Worm (Caenorhabditis elegans): ENCODE measurements around the gene F46G11.4.

Gene F46G11.4

ce11 chrX:5780672-5781182 lies 17.9 kb downstream of the F46G11.4 start, which contains the start of gene sft-4:
Gene sft-4 (minus strand): TSS chrX:5780722.
- TF ChIP-seq hlh-11 (tag; optimal IDR thresholded peaks at IDR 0.05) (peak; percentile 45), mdl-1 (tag; optimal IDR thresholded peaks at IDR 0.05) (peak; percentile 9 to 71), spr-3 (GFP tag; optimal IDR thresholded peaks at IDR 0.05) (no peak), unc-62 (GFP tag; optimal IDR thresholded peaks at IDR 0.05 in 1 of 2) (peak in 1 of 2 experiments; percentile 68), unc-62 (tag; optimal IDR thresholded peaks at IDR 0.05) (no peak), aha-1 (tag) (peak; percentile 92), mep-1 (tag; optimal IDR thresholded peaks at IDR 0.05) (peak; percentile 20), nhr-28 (tag; optimal IDR thresholded peaks at IDR 0.05) (peak; percentile 92), nhr-11 (tag; optimal IDR thresholded peaks at IDR 0.05) (peak; percentile 26), dmd-6 (GFP tag; IDR thresholded peaks at IDR 0.05) (peak; percentile 35), lsy-2 (tag; optimal IDR thresholded peaks at IDR 0.05) (peak in 1 of 2 experiments; percentile 66), ztf-7 (tag; optimal IDR thresholded peaks at IDR 0.05) (no peak), daf-8 (GFP tag; IDR thresholded peaks at IDR 0.05) (no peak), mxl-3 (GFP tag; optimal IDR thresholded peaks at IDR 0.05) (peak; percentile 87), dve-1 (tag; optimal IDR thresholded peaks at IDR 0.05; ENCODE audit: insufficient read depth) (peak; percentile 49), ztf-11 (tag; optimal IDR thresholded peaks at IDR 0.05) (no peak), pqm-1 (tag; optimal IDR thresholded peaks at IDR 0.05) (peak; percentile 65), hlh-30 (tag; optimal IDR thresholded peaks at IDR 0.05; ENCODE audit: insufficient read depth) (peak; percentile 75)

ce11 chrX:5775804-5776252 lies 22.8 kb downstream of the F46G11.4 start:
- TF ChIP-seq nhr-11 (tag; optimal IDR thresholded peaks at IDR 0.05) (peak; percentile 62), lsy-2 (tag; optimal IDR thresholded peaks at IDR 0.05) (peak in 1 of 2 experiments; percentile 85), aha-1 (tag) (peak; percentile 35), dpl-1 (GFP tag; optimal IDR thresholded peaks at IDR 0.05) (peak; percentile 71), hif-1 (tag; optimal IDR thresholded peaks at IDR 0.05) (peak in 1 of 2 experiments; percentile 29), lin-13 (GFP tag; optimal IDR thresholded peaks at IDR 0.05) (peak; percentile 51), rbr-2 (tag; optimal IDR thresholded peaks at IDR 0.05) (peak; percentile 71), dve-1 (tag; optimal IDR thresholded peaks at IDR 0.05; ENCODE audit: insufficient read depth) (peak; percentile 63), mep-1 (tag; optimal IDR thresholded peaks at IDR 0.05) (peak; percentile 83), tra-1 (GFP tag; IDR thresholded peaks at IDR 0.05) (0 out of 2 replicates have a peak, but pooled peaks have one; percentile 53), pqm-1 (tag; optimal IDR thresholded peaks at IDR 0.05) (peak; percentile 21), T26A8.4 (GFP tag; IDR thresholded peaks at IDR 0.05) (no peak), F37D6.2 (tag; optimal IDR thresholded peaks at IDR 0.05) (peak; percentile 54), mes-2 (tag; optimal IDR thresholded peaks at IDR 0.05; ENCODE audit: poor library complexity, severe bottlenecking) (no peak), nhr-28 (tag; optimal IDR thresholded peaks at IDR 0.05) (peak; percentile 63), arid-1 (GFP tag; conservative IDR thresholded peaks at IDR 0.05) (0 out of 2 replicates have a peak, but pooled peaks have one; percentile 16), ctbp-1 (GFP tag; IDR thresholded peaks at IDR 0.05) (0 out of 2 replicates have a peak, but pooled peaks have one; percentile 42), dmd-6 (GFP tag; IDR thresholded peaks at IDR 0.05) (peak; percentile 60), fkh-10 (GFP tag; optimal IDR thresholded peaks at IDR 0.05) (peak; percentile 54), nhr-48 (tag; optimal IDR thresholded peaks at IDR 0.05) (no peak), spr-1 (tag; optimal IDR thresholded peaks at IDR 0.05) (no peak), hlh-30 (tag; optimal IDR thresholded peaks at IDR 0.05; ENCODE audit: insufficient read depth) (peak; percentile 61), mxl-3 (GFP tag; optimal IDR thresholded peaks at IDR 0.05) (peak; percentile 80), vab-7 (GFP tag; IDR thresholded peaks at IDR 0.05) (0 out of 2 replicates have a peak, but pooled peaks have one; percentile 36), mdl-1 (tag; optimal IDR thresholded peaks at IDR 0.05) (peak in 1 of 2 experiments; percentile 71), duxl-1 (tag; optimal IDR thresholded peaks at IDR 0.05; ENCODE audit: poor library complexity) (no peak), F26F4.8 (GFP tag; conservative IDR thresholded peaks at IDR 0.05) (no peak), ceh-20 (GFP tag; IDR thresholded peaks at IDR 0.05) (peak; percentile 51; the same call in 1 of the 2 replicates), hlh-11 (tag; optimal IDR thresholded peaks at IDR 0.05) (peak; percentile 80), unc-62 (GFP tag; optimal IDR thresholded peaks at IDR 0.05 in 1 of 2) (peak in 1 of 2 experiments; percentile 93), unc-62 (tag; optimal IDR thresholded peaks at IDR 0.05) (no peak), hmg-1.1 (GFP tag; IDR thresholded peaks at IDR 0.05) (peak; percentile 68), php-3 (GFP tag; IDR thresholded peaks at IDR 0.05) (peak; percentile 59; the same call in 1 of the 2 replicates), lin-29 (GFP tag; IDR thresholded peaks at IDR 0.05) (no peak; the same call in 1 of the 2 replicates), daf-16 (GFP tag; optimal IDR thresholded peaks at IDR 0.05) (peak in 1 of 2 experiments; percentile 52), daf-16 (tag; optimal IDR thresholded peaks at IDR 0.05) (peak; percentile 68), aly-2 (tag; optimal IDR thresholded peaks at IDR 0.05) (no peak), nhr-6 (tag; optimal IDR thresholded peaks at IDR 0.05) (peak; percentile 69), Y48G9A.11 (GFP tag; IDR thresholded peaks at IDR 0.05) (no peak), pha-4 (GFP tag; IDR thresholded peaks at IDR 0.05) (no peak), pha-4 (tag; optimal IDR thresholded peaks at IDR 0.05) (no peak), nhr-77 (tag; optimal IDR thresholded peaks at IDR 0.05) (peak; percentile 76)

All from whole organism, L4 larva.